Worm (Caenorhabditis elegans) whole organism, late embryonic: ENCODE data around the gene sel-10.

Experiments used
- C38D4.7 ChIP-seq: fragments of 200-800 bp; sonication (Bioruptor generic); optimal IDR thresholded peaks from 2 replicates; lab custom pipeline; 2018; ENCODE audit warnings: mild to moderate bottlenecking, missing genetic modification characterization, moderate library complexity, missing compliant biosample characterization
- F13H6.1 ChIP-seq: sonication (generic microtip); optimal IDR thresholded peaks from 2 replicates; lab custom pipeline; 2016; ENCODE audit warnings: missing genetic modification characterization, missing compliant biosample characterization
- K02D7.2 ChIP-seq: sonication (generic microtip); optimal IDR thresholded peaks from 2 replicates; lab custom pipeline; 2017; ENCODE audit warnings: mild to moderate bottlenecking, missing genetic modification characterization, missing compliant biosample characterization
- K09A11.1 ChIP-seq: sonication (generic microtip); optimal IDR thresholded peaks from 2 replicates; lab custom pipeline; 2017; ENCODE audit warnings: antibody characterized with exemption, mild to moderate bottlenecking, missing genetic modification characterization, missing compliant biosample characterization; ENCODE audit not compliant: insufficient read depth
- T23F11.4 ChIP-seq: fragments of 200-800 bp; sonication (Bioruptor generic); optimal IDR thresholded peaks from 2 replicates; lab custom pipeline; 2018; ENCODE audit warnings: mild to moderate bottlenecking, missing genetic modification characterization, missing compliant biosample characterization
- Y22D7AL.16 ChIP-seq: sonication (generic microtip); optimal IDR thresholded peaks from 2 replicates; lab custom pipeline; 2016; ENCODE audit warnings: missing genetic modification characterization, missing compliant biosample characterization
- ama-1 ChIP-seq: fragments of 150-350 bp; optimal IDR thresholded peaks from 2 replicates; lab custom pipeline; 2014
- ceh-18 ChIP-seq: sonication (generic microtip); optimal IDR thresholded peaks from 2 replicates; lab custom pipeline; 2016; ENCODE audit warnings: missing genetic modification characterization, missing compliant biosample characterization
- ceh-19 ChIP-seq: fragments of 200-800 bp; sonication (Bioruptor generic); optimal IDR thresholded peaks from 2 replicates; lab custom pipeline; 2018; ENCODE audit warnings: mild to moderate bottlenecking, missing genetic modification characterization, missing compliant biosample characterization
- ceh-2 ChIP-seq: sonication (generic microtip); optimal IDR thresholded peaks from 2 replicates; lab custom pipeline; 2016; ENCODE audit warnings: missing genotype, missing genetic modification characterization, missing compliant biosample characterization
- ceh-22 ChIP-seq: sonication (generic microtip); optimal IDR thresholded peaks from 2 replicates; lab custom pipeline; 2017; ENCODE audit warnings: missing biosample characterization, missing genetic modification characterization
- ceh-24 ChIP-seq: sonication (generic microtip); optimal IDR thresholded peaks from 2 replicates; lab custom pipeline; 2016; ENCODE audit warnings: mild to moderate bottlenecking, missing genetic modification characterization, missing compliant biosample characterization
- ceh-30 ChIP-seq: fragments of 150-350 bp; optimal IDR thresholded peaks from 2 replicates; lab custom pipeline; 2014; ENCODE audit warnings: missing biosample characterization, missing genetic modification characterization
- ceh-31 ChIP-seq: sonication (generic microtip); optimal IDR thresholded peaks from 2 replicates; lab custom pipeline; 2016; ENCODE audit warnings: missing genetic modification characterization, missing compliant biosample characterization
- ceh-45 ChIP-seq: fragments of 200-800 bp; sonication (Bioruptor generic); IDR thresholded peaks from 2 replicates; pipeline ENCODE4 v1.3.6; 2022; ENCODE audit warnings: missing genetic modification reagents, missing genetic modification characterization, missing compliant biosample characterization
- ceh-48 ChIP-seq: sonication (generic microtip); optimal IDR thresholded peaks from 2 replicates; lab custom pipeline; 2016; ENCODE audit warnings: missing genetic modification characterization, inconsistent platforms, missing compliant biosample characterization
- ceh-6 ChIP-seq: fragments of 200-800 bp; sonication (Bioruptor generic); optimal IDR thresholded peaks from 2 replicates; lab custom pipeline; 2018; ENCODE audit warnings: mild to moderate bottlenecking, missing genetic modification characterization, missing compliant biosample characterization
- che-1 ChIP-seq: sonication (generic microtip); optimal IDR thresholded peaks from 2 replicates; lab custom pipeline; 2016; ENCODE audit warnings: mild to moderate bottlenecking, missing genetic modification characterization, missing compliant biosample characterization
- dmd-4 ChIP-seq: sonication (generic microtip); optimal IDR thresholded peaks from 2 replicates; lab custom pipeline; 2016; ENCODE audit warnings: borderline replicate concordance, missing genetic modification characterization, missing compliant biosample characterization
- elt-2 ChIP-seq: sonication (generic microtip); optimal IDR thresholded peaks from 2 replicates; lab custom pipeline; 2016; ENCODE audit warnings: missing genetic modification reagents, missing genetic modification characterization, missing compliant biosample characterization
- eyg-1 ChIP-seq: sonication (generic microtip); optimal IDR thresholded peaks from 2 replicates; lab custom pipeline; 2016; ENCODE audit warnings: missing genotype, missing genetic modification characterization, missing compliant biosample characterization
- fax-1 ChIP-seq: sonication (generic microtip); optimal IDR thresholded peaks from 2 replicates; lab custom pipeline; 2016; ENCODE audit warnings: missing genotype, missing genetic modification characterization, missing compliant biosample characterization
- gmeb-2 ChIP-seq: sonication (generic microtip); optimal IDR thresholded peaks from 2 replicates; lab custom pipeline; 2016; ENCODE audit warnings: missing genetic modification characterization, inconsistent platforms, missing compliant biosample characterization
- hlh-15 ChIP-seq: sonication (generic microtip); optimal IDR thresholded peaks from 2 replicates; lab custom pipeline; 2016; ENCODE audit warnings: missing genetic modification characterization, missing compliant biosample characterization
- hlh-30 ChIP-seq: sonication (generic microtip); optimal IDR thresholded peaks from 2 replicates; lab custom pipeline; 2017; ENCODE audit warnings: antibody characterized with exemption, missing genetic modification characterization, missing compliant biosample characterization; ENCODE audit not compliant: insufficient read depth
- hlh-6 ChIP-seq: sonication (generic microtip); optimal IDR thresholded peaks from 2 replicates; lab custom pipeline; 2016; ENCODE audit warnings: missing genotype, missing genetic modification characterization, missing compliant biosample characterization
- hlh-8 ChIP-seq: sonication (generic microtip); optimal IDR thresholded peaks from 2 replicates; lab custom pipeline; 2016; ENCODE audit warnings: missing genotype, missing genetic modification characterization, missing compliant biosample characterization
- mec-3 ChIP-seq: sonication (generic microtip); optimal IDR thresholded peaks from 2 replicates; lab custom pipeline; 2016; ENCODE audit warnings: borderline replicate concordance, missing genetic modification characterization, missing compliant biosample characterization
- nfya-1 ChIP-seq: sonication (generic microtip); optimal IDR thresholded peaks from 2 replicates; lab custom pipeline; 2017; ENCODE audit warnings: missing genetic modification characterization, mild to moderate bottlenecking, missing compliant biosample characterization, antibody characterized with exemption, moderate library complexity
- nhr-11 ChIP-seq: fragments of 150-350 bp; optimal IDR thresholded peaks from 2 replicates; lab custom pipeline; 2014; ENCODE audit warnings: missing biosample characterization, missing genetic modification characterization
- npax-4 ChIP-seq: sonication (generic microtip); optimal IDR thresholded peaks from 2 replicates; lab custom pipeline; 2016; ENCODE audit warnings: missing genetic modification characterization, missing compliant biosample characterization
- odd-2 ChIP-seq: sonication (generic microtip); optimal IDR thresholded peaks from 2 replicates; lab custom pipeline; 2017; ENCODE audit warnings: antibody characterized with exemption, mild to moderate bottlenecking, missing genetic modification characterization, missing compliant biosample characterization
- pag-3 ChIP-seq: sonication (generic microtip); optimal IDR thresholded peaks from 2 replicates; lab custom pipeline; 2016; ENCODE audit warnings: missing compliant biosample characterization, missing genetic modification characterization, borderline replicate concordance
- pat-9 ChIP-seq: fragments of 200-800 bp; sonication (Bioruptor generic); optimal IDR thresholded peaks from 2 replicates; lab custom pipeline; 2018; ENCODE audit warnings: mild to moderate bottlenecking, missing genetic modification characterization, moderate library complexity, missing compliant biosample characterization
- pax-1 ChIP-seq: fragments of 150-350 bp; optimal IDR thresholded peaks from 2 replicates; lab custom pipeline; 2014; ENCODE audit warnings: missing biosample characterization, missing genetic modification characterization
- pha-2 ChIP-seq: sonication (generic microtip); optimal IDR thresholded peaks from 2 replicates; lab custom pipeline; 2017; ENCODE audit warnings: mild to moderate bottlenecking, missing genetic modification characterization, missing compliant biosample characterization
- pha-4 ChIP-seq: fragments of 150-350 bp; optimal IDR thresholded peaks from 2 replicates; lab custom pipeline; 2018; ENCODE audit warnings: missing biosample characterization, missing genetic modification reagents, missing genetic modification characterization
- pros-1 ChIP-seq: fragments of 150-350 bp; optimal IDR thresholded peaks from 2 replicates; lab custom pipeline; 2014; ENCODE audit warnings: missing biosample characterization, missing genetic modification reagents, missing genetic modification characterization
- sdc-2 ChIP-seq: sonication (generic microtip); optimal IDR thresholded peaks from 2 replicates; lab custom pipeline; 2016; ENCODE audit warnings: missing genotype, missing genetic modification characterization, missing compliant biosample characterization
- sox-2 ChIP-seq: fragments of 200-800 bp; sonication (Bioruptor generic); IDR thresholded peaks from 2 replicates; pipeline ENCODE4 v1.3.6; 2022; ENCODE audit warnings: missing genetic modification reagents, missing genetic modification characterization, missing compliant biosample characterization
- sox-4 ChIP-seq: sonication (generic microtip); optimal IDR thresholded peaks from 2 replicates; lab custom pipeline; 2017; ENCODE audit warnings: mild to moderate bottlenecking, missing genetic modification characterization, inconsistent platforms, missing compliant biosample characterization
- syd-9 ChIP-seq: sonication (generic microtip); optimal IDR thresholded peaks from 2 replicates; lab custom pipeline; 2016; ENCODE audit warnings: mild to moderate bottlenecking, missing genetic modification characterization, moderate library complexity, missing compliant biosample characterization
- tbx-2 ChIP-seq: sonication (generic microtip); optimal IDR thresholded peaks from 2 replicates; lab custom pipeline; 2016; ENCODE audit warnings: missing genetic modification characterization, missing compliant biosample characterization
- tbx-7 ChIP-seq: sonication (generic microtip); optimal IDR thresholded peaks from 2 replicates; lab custom pipeline; 2016; ENCODE audit warnings: missing genotype, missing genetic modification characterization, missing compliant biosample characterization
- ttx-3 ChIP-seq: sonication (generic microtip); optimal IDR thresholded peaks from 2 replicates; lab custom pipeline; 2016; ENCODE audit warnings: missing genetic modification reagents, missing genetic modification characterization, missing compliant biosample characterization
- unc-42 ChIP-seq: sonication (generic microtip); optimal IDR thresholded peaks from 2 replicates; lab custom pipeline; 2016; ENCODE audit warnings: missing genotype, missing genetic modification characterization, missing compliant biosample characterization
- unc-55 ChIP-seq: sonication (generic microtip); optimal IDR thresholded peaks from 2 replicates; lab custom pipeline; 2017; ENCODE audit warnings: missing biosample characterization, missing genetic modification reagents, missing genetic modification characterization
- zip-5 ChIP-seq: sonication (generic microtip); optimal IDR thresholded peaks from 2 replicates; lab custom pipeline; 2016; ENCODE audit warnings: missing genetic modification characterization, missing compliant biosample characterization
- ztf-16 ChIP-seq: sonication (generic microtip); optimal IDR thresholded peaks from 2 replicates; lab custom pipeline; 2017; ENCODE audit warnings: missing genetic modification characterization, missing compliant biosample characterization

Gene sel-10

DNA sequence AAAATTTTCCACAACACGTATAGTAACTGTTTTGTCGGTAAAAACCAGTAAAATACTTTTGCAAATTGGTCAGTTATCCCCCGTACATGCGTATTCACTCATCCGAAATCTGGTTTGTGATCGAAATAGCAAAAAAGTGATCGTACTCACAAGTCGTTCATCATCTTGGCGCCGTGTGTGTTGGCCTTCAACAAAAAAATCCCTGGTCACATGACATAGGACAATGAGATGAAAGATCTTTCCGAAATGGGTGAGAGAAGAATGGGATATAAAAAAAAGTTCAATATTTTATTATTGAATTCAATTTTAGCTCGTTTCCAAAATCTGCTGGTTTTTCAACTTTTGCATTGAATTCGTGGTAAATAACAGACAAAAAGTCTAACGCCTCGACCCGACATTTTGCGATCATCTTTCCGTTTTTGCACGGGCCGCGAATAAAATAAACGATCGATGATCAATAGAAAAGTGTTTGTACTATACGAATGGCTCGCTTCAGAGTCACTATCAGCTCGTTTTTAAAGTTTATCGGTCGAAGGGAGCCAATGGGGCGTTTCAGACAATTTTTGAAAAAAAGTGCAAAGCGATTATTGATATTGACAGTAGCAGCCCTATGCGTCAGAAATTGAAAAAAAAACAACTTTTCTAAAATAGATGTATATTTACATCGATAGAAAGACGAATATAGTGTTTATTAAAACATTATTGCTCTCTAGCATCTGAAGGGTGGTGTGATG lies 31.0 kb upstream of the sel-10 start:
- TF ChIP-seq Y22D7AL.16 (tag; lab: Kevin White, UChicago): no peak
- TF ChIP-seq odd-2 (tag; lab: Kevin White, UChicago): no peak
- no peak for TF ChIP-seq eyg-1 (tag; lab: Kevin White, UChicago)
- no peak for TF ChIP-seq hlh-15
- TF ChIP-seq, all 69 proteins: peak for 0

DNA sequence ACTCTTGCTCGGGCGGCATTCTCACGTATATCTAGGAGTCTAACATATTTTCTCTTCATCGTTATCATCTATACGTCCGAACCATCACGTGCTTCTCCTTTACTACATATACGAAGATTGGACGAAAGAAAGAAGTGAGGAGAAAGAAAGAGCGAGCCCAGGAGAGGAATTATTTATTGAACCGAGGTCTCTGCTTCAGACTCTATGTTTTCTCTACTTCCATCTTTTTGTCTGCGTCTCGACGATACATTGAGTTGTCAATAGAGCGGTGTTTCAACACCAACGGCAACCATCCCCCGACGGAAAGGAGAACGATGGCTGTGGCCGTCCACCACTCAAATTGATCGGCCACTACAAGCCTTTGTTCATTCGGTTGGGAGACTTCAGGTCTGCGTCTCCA lies 29.8 kb upstream of the sel-10 start:
- no peak for TF ChIP-seq ceh-24
- no peak for TF ChIP-seq ceh-45 (GFP tag; lab: Robert Waterston, UW)
- peak; percentile 33 for TF ChIP-seq pat-9 (tag; lab: Kevin White, UChicago)
- no peak for TF ChIP-seq mec-3
- no peak for TF ChIP-seq nhr-11 (tag; lab: Kevin White, UChicago)
- TF ChIP-seq ttx-3 (tag; lab: Kevin White, UChicago): no peak
- TF ChIP-seq unc-42 (tag; lab: Kevin White, UChicago): peak; percentile 40
- TF ChIP-seq T23F11.4 (GFP tag; lab: Kevin White, UChicago): peak; percentile 14
- TF ChIP-seq pros-1 (tag; lab: Kevin White, UChicago): no peak
- peak; percentile 58 for TF ChIP-seq F13H6.1 (tag; lab: Kevin White, UChicago)
- peak; percentile 86 for TF ChIP-seq unc-55
- no peak for TF ChIP-seq pag-3 (tag; lab: Kevin White, UChicago)
- TF ChIP-seq ceh-6 (GFP tag; lab: Kevin White, UChicago): peak; percentile 27
- peak; percentile 71 for TF ChIP-seq hlh-30 (tag; lab: Kevin White, UChicago)
- no peak for TF ChIP-seq tbx-7 (tag; lab: Kevin White, UChicago)
- peak; percentile 27 for TF ChIP-seq Y22D7AL.16 (tag; lab: Kevin White, UChicago)
- TF ChIP-seq pha-4 (tag; lab: Kevin White, UChicago): no peak
- TF ChIP-seq ceh-31: peak; percentile 92
- TF ChIP-seq gmeb-2 (tag; lab: Kevin White, UChicago): no peak
- TF ChIP-seq ama-1 (lab: Kevin White, UChicago): no peak
- TF ChIP-seq syd-9 (tag; lab: Kevin White, UChicago): peak; percentile 38
- TF ChIP-seq ceh-30: peak; percentile 90
- TF ChIP-seq hlh-15: no peak
- TF ChIP-seq elt-2 (tag; lab: Kevin White, UChicago): peak; percentile 34
- peak; percentile 94 for TF ChIP-seq nfya-1 (tag; lab: Kevin White, UChicago)
- peak; percentile 26 for TF ChIP-seq hlh-6 (tag; lab: Kevin White, UChicago)
- peak; percentile 13 for TF ChIP-seq ztf-16 (tag; lab: Kevin White, UChicago)
- peak; percentile 31 for TF ChIP-seq ceh-19 (GFP tag; lab: Kevin White, UChicago)
- TF ChIP-seq fax-1 (tag; lab: Kevin White, UChicago): peak; percentile 42
- TF ChIP-seq ceh-18 (tag; lab: Kevin White, UChicago): peak; percentile 85
- TF ChIP-seq hlh-8 (tag; lab: Kevin White, UChicago): peak; percentile 47
- peak; percentile 38 for TF ChIP-seq pha-2
- peak; percentile 83 for TF ChIP-seq dmd-4 (tag; lab: Kevin White, UChicago)
- TF ChIP-seq K02D7.2 (tag; lab: Kevin White, UChicago): no peak
- peak; percentile 57 for TF ChIP-seq pax-1 (tag; lab: Kevin White, UChicago)
- no peak for TF ChIP-seq C38D4.7 (GFP tag; lab: Kevin White, UChicago)
- TF ChIP-seq ceh-22 (tag; lab: Kevin White, UChicago): no peak
- TF ChIP-seq K09A11.1: peak; percentile 35
- TF ChIP-seq eyg-1 (tag; lab: Kevin White, UChicago): no peak
- TF ChIP-seq sdc-2: no peak
- no peak for TF ChIP-seq sox-4 (tag; lab: Kevin White, UChicago)
- no peak for TF ChIP-seq zip-5 (tag; lab: Kevin White, UChicago)
- TF ChIP-seq ceh-48 (tag; lab: Kevin White, UChicago): peak; percentile 70
- TF ChIP-seq npax-4 (tag; lab: Kevin White, UChicago): no peak
- no peak for TF ChIP-seq che-1
- peak; percentile 51 for TF ChIP-seq ceh-2 (tag; lab: Kevin White, UChicago)
- peak; percentile 79 for TF ChIP-seq tbx-2 (tag; lab: Kevin White, UChicago)
- TF ChIP-seq sox-2: peak; percentile 36
